Worm (Caenorhabditis elegans): ENCODE results near the gene col-19.

Gene col-19

ce11 chrX:440420-440819 is 18.9 kb downstream of the col-19 start (continued):
- TF ChIP-seq T07F8.4 (tag; optimal IDR thresholded peaks at IDR 0.05) = no peak
- no peak for TF ChIP-seq mel-28 (tag; optimal IDR thresholded peaks at IDR 0.05; ENCODE audit: borderline replicate concordance)
- TF ChIP-seq unc-130 (GFP tag; optimal IDR thresholded peaks at IDR 0.05) = no peak
- TF ChIP-seq K11D2.4 (GFP tag; IDR thresholded peaks at IDR 0.05) = no peak
- no peak for TF ChIP-seq ztf-25 (GFP tag; IDR thresholded peaks at IDR 0.05)
- TF ChIP-seq tbp1 (GFP tag; optimal IDR thresholded peaks at IDR 0.05) = peak; percentile 24
- no peak for TF ChIP-seq ztf-28 (GFP tag; IDR thresholded peaks at IDR 0.05)
- no peak for TF ChIP-seq sdz-38 (tag; optimal IDR thresholded peaks at IDR 0.05)
- no peak for TF ChIP-seq sea-2 (GFP tag; IDR thresholded peaks at IDR 0.05)
- TF ChIP-seq ets-4 (GFP tag; optimal IDR thresholded peaks at IDR 0.05) = peak; percentile 58
- TF ChIP-seq mcd-1 (GFP tag; IDR thresholded peaks at IDR 0.05) = no peak
- TF ChIP-seq efl-1 (GFP tag; optimal IDR thresholded peaks at IDR 0.05) = no peak
- no peak for TF ChIP-seq rpc-1 (optimal IDR thresholded peaks at IDR 0.05)
- TF ChIP-seq rpc-1 (tag; optimal IDR thresholded peaks at IDR 0.05) = no peak
- peak; percentile 88 for TF ChIP-seq nhr-80 (tag; optimal IDR thresholded peaks at IDR 0.05)
- no peak for TF ChIP-seq sptf-2 (GFP tag; optimal IDR thresholded peaks at IDR 0.05)
- TF ChIP-seq ztf-6 (GFP tag; IDR thresholded peaks at IDR 0.05) = no peak
- TF ChIP-seq chd-7 (tag; optimal IDR thresholded peaks at IDR 0.05) = no peak
- no peak for TF ChIP-seq T26A5.8 (tag; optimal IDR thresholded peaks at IDR 0.05)
- TF ChIP-seq nhr-27 (tag; optimal IDR thresholded peaks at IDR 0.05) = no peak
- TF ChIP-seq lsy-27 (tag; optimal IDR thresholded peaks at IDR 0.05; ENCODE audit: borderline replicate concordance, insufficient read depth) = no peak
- TF ChIP-seq ZK185.1 (tag; optimal IDR thresholded peaks at IDR 0.05; ENCODE audit: poor library complexity, severe bottlenecking) = no peak
- TF ChIP-seq attf-3 (GFP tag; conservative IDR thresholded peaks at IDR 0.05) = no peak
- no peak for TF ChIP-seq Y79H2A.3 (GFP tag; conservative IDR thresholded peaks at IDR 0.05)
- no peak for TF ChIP-seq mes-4 (tag; optimal IDR thresholded peaks at IDR 0.05)
- TF ChIP-seq atf-7 (tag; optimal IDR thresholded peaks at IDR 0.05) = peak; percentile 70
- TF ChIP-seq nfya-1 (tag; optimal IDR thresholded peaks at IDR 0.05; ENCODE audit: borderline replicate concordance, insufficient read depth) = no peak
- TF ChIP-seq Y56A3A.18 (GFP tag; IDR thresholded peaks at IDR 0.05) = no peak
- TF ChIP-seq attf-5 (GFP tag; optimal IDR thresholded peaks at IDR 0.05) = no peak
- no peak for TF ChIP-seq him-1 (tag; optimal IDR thresholded peaks at IDR 0.05)
- no peak for TF ChIP-seq ceh-79 (tag; optimal IDR thresholded peaks at IDR 0.05)
- TF ChIP-seq snpc-1.3 (tag; optimal IDR thresholded peaks at IDR 0.05; ENCODE audit: insufficient read depth) = no peak
- TF ChIP-seq F23B12.7 (tag; optimal IDR thresholded peaks at IDR 0.05; ENCODE audit: insufficient read depth) = no peak
- no peak for TF ChIP-seq Y67H2A.10 (GFP tag; conservative IDR thresholded peaks at IDR 0.05)
- TF ChIP-seq ceh-91 (GFP tag; IDR thresholded peaks at IDR 0.05) = no peak
- no peak for TF ChIP-seq dpl-1 (GFP tag; optimal IDR thresholded peaks at IDR 0.05)
- TF ChIP-seq let-607 (tag; optimal IDR thresholded peaks at IDR 0.05) = peak; percentile 86 to 89
- no peak for TF ChIP-seq ztf-26 (tag; optimal IDR thresholded peaks at IDR 0.05)
- TF ChIP-seq nhr-120 (GFP tag; IDR thresholded peaks at IDR 0.05) = no peak
- TF ChIP-seq fkh-3 (tag; optimal IDR thresholded peaks at IDR 0.05) = no peak
- TF ChIP-seq ceh-100 (GFP tag; IDR thresholded peaks at IDR 0.05) = no peak
- TF ChIP-seq F57A8.1 (GFP tag; optimal IDR thresholded peaks at IDR 0.05) = no peak
- no peak for TF ChIP-seq egl-18 (GFP tag; IDR thresholded peaks at IDR 0.05)
- TF ChIP-seq zim-3 (tag; optimal IDR thresholded peaks at IDR 0.05) = no peak
